Fruit fly (Drosophila melanogaster) whole organism, pupa: Measurements from ENCODE around the gene CG7231.

Experiments
- CG32121 ChIP-seq: fragments of 200-800 bp; sonication (Bioruptor generic); IDR thresholded peaks from 2 replicates; pipeline ENCODE4 v1.3.6; 2022; ENCODE audit warnings: missing biosample characterization, missing genetic modification characterization
- CG34367 ChIP-seq: fragments of 200-800 bp; sonication (Bioruptor generic); optimal IDR thresholded peaks from 2 replicates; lab custom pipeline; 2018; ENCODE audit warnings: missing biosample characterization, mild to moderate bottlenecking, missing genetic modification characterization
- EcR ChIP-seq: fragments of 200-800 bp; sonication (Bioruptor generic); optimal IDR thresholded peaks from 3 replicates; lab custom pipeline; 2019; ENCODE audit warnings: missing biosample characterization, missing genetic modification characterization, mild to moderate bottlenecking, moderate library complexity, missing genetic modification reagents
- Snoo ChIP-seq: fragments of 200-800 bp; sonication (Bioruptor generic); optimal IDR thresholded peaks from 3 replicates; lab custom pipeline; 2017; ENCODE audit warnings: missing biosample characterization, mild to moderate bottlenecking, missing genetic modification characterization, inconsistent platforms

- no peak for TF ChIP-seq Snoo
- TF ChIP-seq EcR (GFP tag; lab: Kevin White, UChicago): no peak
- TF ChIP-seq CG32121 (GFP tag; lab: Robert Waterston, UW): no peak; the same call in 1 of the 2 replicates
- no peak for TF ChIP-seq CG34367 (tag; lab: Kevin White, UChicago)
Measured at dm6 chr2L:7957068-7957868, 26.5 kb upstream of the CG7231 start.
